Worm (Caenorhabditis elegans): ENCODE measurements around the gene ZK1010.4.

The ZK1010.4 gene

ce11 chrIII:13015754-13016317, 35.0 kb downstream of the ZK1010.4 start:
- TF ChIP-seq ztf-23 (GFP tag; IDR thresholded peaks at IDR 0.05): no peak
- no peak for TF ChIP-seq med-1 (GFP tag; optimal IDR thresholded peaks at IDR 0.05; ENCODE audit: insufficient read depth)
- no peak for TF ChIP-seq cog-1 (tag; optimal IDR thresholded peaks at IDR 0.05)
- TF ChIP-seq klf-2 (GFP tag; conservative IDR thresholded peaks at IDR 0.05): no peak
- no peak for TF ChIP-seq tab-1 (GFP tag; IDR thresholded peaks at IDR 0.05)
- no peak for TF ChIP-seq flt-1 (GFP tag; IDR thresholded peaks at IDR 0.05)
- TF ChIP-seq ref-1 (GFP tag; conservative IDR thresholded peaks at IDR 0.05): no peak
- no peak for TF ChIP-seq T22C8.4 (GFP tag; IDR thresholded peaks at IDR 0.05)
- no peak for TF ChIP-seq ztf-29 (GFP tag; IDR thresholded peaks at IDR 0.05)

DNA sequence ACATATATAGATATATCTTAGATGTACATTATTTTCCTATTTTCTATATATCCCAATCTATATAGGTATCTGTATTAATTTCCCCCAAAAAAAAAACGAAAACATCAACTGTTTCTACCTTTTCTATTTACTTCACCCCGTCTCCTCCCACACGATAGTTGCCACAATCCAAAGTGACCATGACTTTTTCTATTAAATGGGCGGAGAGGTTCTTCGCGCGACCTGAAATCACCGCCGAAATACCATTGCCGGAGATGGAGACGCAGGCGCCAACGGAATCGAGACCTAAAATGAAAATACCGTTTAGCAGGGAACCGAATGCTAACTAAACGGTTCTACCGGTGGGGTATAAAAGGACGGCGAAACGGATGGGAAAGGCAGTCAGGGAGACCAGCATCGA, 37.7 kb downstream of the ZK1010.4 start, which contains the start of gene col-98:
Gene col-98 (plus strand): TSS at position 390 of the 400 bp plus-strand sequence.
- TF ChIP-seq flt-1 (GFP tag; IDR thresholded peaks at IDR 0.05): no peak
- TF ChIP-seq tab-1 (GFP tag; IDR thresholded peaks at IDR 0.05): no peak
- TF ChIP-seq ref-1 (GFP tag; conservative IDR thresholded peaks at IDR 0.05): no peak
- TF ChIP-seq ztf-29 (GFP tag; IDR thresholded peaks at IDR 0.05): no peak
- TF ChIP-seq T22C8.4 (GFP tag; IDR thresholded peaks at IDR 0.05): no peak
- TF ChIP-seq klf-2 (GFP tag; conservative IDR thresholded peaks at IDR 0.05): no peak
- no peak for TF ChIP-seq ztf-23 (GFP tag; IDR thresholded peaks at IDR 0.05)
- no peak for TF ChIP-seq cog-1 (tag; optimal IDR thresholded peaks at IDR 0.05)
- TF ChIP-seq med-1 (GFP tag; optimal IDR thresholded peaks at IDR 0.05; ENCODE audit: insufficient read depth): no peak

- TF ChIP-seq ref-1 (GFP tag; conservative IDR thresholded peaks at IDR 0.05) (no peak), T22C8.4 (GFP tag; IDR thresholded peaks at IDR 0.05) (no peak), klf-2 (GFP tag; conservative IDR thresholded peaks at IDR 0.05) (no peak), flt-1 (GFP tag; IDR thresholded peaks at IDR 0.05) (no peak), cog-1 (tag; optimal IDR thresholded peaks at IDR 0.05) (no peak), tab-1 (GFP tag; IDR thresholded peaks at IDR 0.05) (no peak)
Observed at ce11 chrIII:13019547-13020098, 38.8 kb downstream of the ZK1010.4 start.

DNA sequence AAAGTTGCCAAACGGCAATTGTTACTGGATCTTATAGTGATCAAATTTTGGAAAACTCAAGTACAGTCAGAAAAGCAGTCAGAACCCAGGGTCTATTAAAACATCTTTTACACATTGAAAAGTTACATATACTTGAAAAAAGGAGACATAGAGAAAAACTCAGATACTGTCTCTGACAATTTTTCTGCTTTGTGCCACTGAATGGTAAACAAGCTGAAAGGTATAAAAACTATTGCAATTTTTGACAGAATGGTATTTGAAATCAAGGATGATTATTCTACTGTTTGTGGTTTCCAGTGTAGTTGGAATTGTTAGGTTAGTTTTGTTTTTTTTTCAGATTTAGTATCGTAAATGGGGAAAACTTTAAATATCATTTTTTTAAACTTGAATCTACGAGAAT, 39.9 kb downstream of the ZK1010.4 start, which contains the start of gene cyp-13A11:
Gene cyp-13A11 (plus strand): TSS at position 266 of the 400 bp plus-strand sequence.
- TF ChIP-seq klf-2 (GFP tag; conservative IDR thresholded peaks at IDR 0.05) (no peak), ztf-29 (GFP tag; IDR thresholded peaks at IDR 0.05) (no peak), med-1 (GFP tag; optimal IDR thresholded peaks at IDR 0.05; ENCODE audit: insufficient read depth) (no peak), ref-1 (GFP tag; conservative IDR thresholded peaks at IDR 0.05) (no peak), T22C8.4 (GFP tag; IDR thresholded peaks at IDR 0.05) (no peak), ztf-23 (GFP tag; IDR thresholded peaks at IDR 0.05) (no peak), flt-1 (GFP tag; IDR thresholded peaks at IDR 0.05) (no peak), cog-1 (tag; optimal IDR thresholded peaks at IDR 0.05) (no peak), tab-1 (GFP tag; IDR thresholded peaks at IDR 0.05) (no peak)

ce11 chrIII:13024281-13024680, 43.4 kb downstream of the ZK1010.4 start, which contains the start of gene cyp-13A12:
cyp-13A12 (plus strand) TSS chrIII:13024547.
- TF ChIP-seq klf-2 (GFP tag; conservative IDR thresholded peaks at IDR 0.05) (no peak), cog-1 (tag; optimal IDR thresholded peaks at IDR 0.05) (no peak), T22C8.4 (GFP tag; IDR thresholded peaks at IDR 0.05) (no peak), ztf-23 (GFP tag; IDR thresholded peaks at IDR 0.05) (no peak), ref-1 (GFP tag; conservative IDR thresholded peaks at IDR 0.05) (no peak), flt-1 (GFP tag; IDR thresholded peaks at IDR 0.05) (no peak), tab-1 (GFP tag; IDR thresholded peaks at IDR 0.05) (no peak), ztf-29 (GFP tag; IDR thresholded peaks at IDR 0.05) (no peak), med-1 (GFP tag; optimal IDR thresholded peaks at IDR 0.05; ENCODE audit: insufficient read depth) (no peak)

- TF ChIP-seq klf-2 (GFP tag; conservative IDR thresholded peaks at IDR 0.05): no peak
- no peak for TF ChIP-seq ztf-23 (GFP tag; IDR thresholded peaks at IDR 0.05)
- TF ChIP-seq flt-1 (GFP tag; IDR thresholded peaks at IDR 0.05): no peak
- TF ChIP-seq med-1 (GFP tag; optimal IDR thresholded peaks at IDR 0.05; ENCODE audit: insufficient read depth): no peak
- TF ChIP-seq ztf-29 (GFP tag; IDR thresholded peaks at IDR 0.05): no peak
- TF ChIP-seq cog-1 (tag; optimal IDR thresholded peaks at IDR 0.05): no peak
- no peak for TF ChIP-seq ref-1 (GFP tag; conservative IDR thresholded peaks at IDR 0.05)
- no peak for TF ChIP-seq T22C8.4 (GFP tag; IDR thresholded peaks at IDR 0.05)
- TF ChIP-seq tab-1 (GFP tag; IDR thresholded peaks at IDR 0.05): no peak
Observed at ce11 chrIII:13027949-13028348, 47.1 kb downstream of the ZK1010.4 start.

ce11 chrIII:13029608-13030007, 48.7 kb downstream of the ZK1010.4 start, which contains the start of gene F14F7.4:
F14F7.4 (minus strand) TSS chrIII:13029708.
- TF ChIP-seq klf-2 (GFP tag; conservative IDR thresholded peaks at IDR 0.05): no peak
- no peak for TF ChIP-seq cog-1 (tag; optimal IDR thresholded peaks at IDR 0.05)
- no peak for TF ChIP-seq ref-1 (GFP tag; conservative IDR thresholded peaks at IDR 0.05)
- no peak for TF ChIP-seq ztf-29 (GFP tag; IDR thresholded peaks at IDR 0.05)
- no peak for TF ChIP-seq T22C8.4 (GFP tag; IDR thresholded peaks at IDR 0.05)
- no peak for TF ChIP-seq tab-1 (GFP tag; IDR thresholded peaks at IDR 0.05)
- no peak for TF ChIP-seq ztf-23 (GFP tag; IDR thresholded peaks at IDR 0.05)
- TF ChIP-seq med-1 (GFP tag; optimal IDR thresholded peaks at IDR 0.05; ENCODE audit: insufficient read depth): no peak

DNA sequence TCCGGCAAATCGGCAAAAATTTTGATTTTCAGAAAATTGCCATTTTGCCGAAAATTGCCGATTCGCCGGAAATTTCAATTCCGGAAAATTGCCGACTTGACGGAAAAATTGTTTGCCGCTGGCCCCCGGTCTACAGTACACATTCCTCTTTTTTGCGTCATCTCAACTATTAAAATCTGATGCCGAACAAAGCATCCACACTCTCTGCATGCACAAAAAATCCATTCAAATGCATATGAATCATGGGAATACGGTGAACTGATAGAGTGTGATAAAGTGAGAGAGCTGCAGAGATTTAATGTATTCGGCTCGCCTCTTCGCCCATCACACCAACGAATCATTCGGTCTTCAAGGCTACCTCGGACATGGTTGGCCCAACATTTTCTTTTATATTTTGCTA, 49.7 kb downstream of the ZK1010.4 start, which contains the start of gene F14F7.7:
Gene F14F7.7 (plus strand): TSS at position 354 of the 400 bp plus-strand sequence.
- no peak for TF ChIP-seq ztf-29 (GFP tag; IDR thresholded peaks at IDR 0.05)

ce11 chrIII:13031701-13032100, 50.8 kb downstream of the ZK1010.4 start, which contains the start of gene F14F7.5:
F14F7.5 (plus strand) TSS chrIII:13032001.
- TF ChIP-seq cog-1 (tag; optimal IDR thresholded peaks at IDR 0.05): no peak
- no peak for TF ChIP-seq ztf-23 (GFP tag; IDR thresholded peaks at IDR 0.05)
- TF ChIP-seq ref-1 (GFP tag; conservative IDR thresholded peaks at IDR 0.05): no peak
- TF ChIP-seq tab-1 (GFP tag; IDR thresholded peaks at IDR 0.05): no peak
- TF ChIP-seq flt-1 (GFP tag; IDR thresholded peaks at IDR 0.05): no peak
- TF ChIP-seq ztf-29 (GFP tag; IDR thresholded peaks at IDR 0.05): no peak
- no peak for TF ChIP-seq med-1 (GFP tag; optimal IDR thresholded peaks at IDR 0.05; ENCODE audit: insufficient read depth)

Data from whole organism, midembryonic.